Worm (Caenorhabditis elegans): Measurements from ENCODE around the gene pgl-3.
A peak's percentile ranks its signal among the peaks of the same experiment; 100 is the strongest.

pgl-3 gene

ce11 chrV:4733952-4734351 lies 21.8 kb upstream of the pgl-3 start:
- TF ChIP-seq nhr-129 (tag; optimal IDR thresholded peaks at IDR 0.05), result no peak
- TF ChIP-seq unc-55 (GFP tag; optimal IDR thresholded peaks at IDR 0.05), result no peak
- no peak for TF ChIP-seq elt-3 (tag; optimal IDR thresholded peaks at IDR 0.05)
- TF ChIP-seq ztf-4 (tag; optimal IDR thresholded peaks at IDR 0.05), result no peak
- TF ChIP-seq nhr-25 (tag; optimal IDR thresholded peaks at IDR 0.05), result no peak
- TF ChIP-seq peb-1 (tag; optimal IDR thresholded peaks at IDR 0.05), result no peak
- no peak for TF ChIP-seq ama-1 (optimal IDR thresholded peaks at IDR 0.05)
- no peak for TF ChIP-seq mdl-1 (tag; optimal IDR thresholded peaks at IDR 0.05)
- TF ChIP-seq Y55F3AM.14 (GFP tag; optimal IDR thresholded peaks at IDR 0.05), result no peak
- TF ChIP-seq nhr-10 (tag; optimal IDR thresholded peaks at IDR 0.05), result no peak
- TF ChIP-seq ztf-1 (GFP tag; conservative IDR thresholded peaks at IDR 0.05), result no peak
- no peak for TF ChIP-seq ceh-16 (tag; optimal IDR thresholded peaks at IDR 0.05)
- no peak for TF ChIP-seq sma-9 (GFP tag; optimal IDR thresholded peaks at IDR 0.05)
- no peak for TF ChIP-seq sma-9 (tag; optimal IDR thresholded peaks at IDR 0.05)
- no peak for TF ChIP-seq mbf-1 (tag; optimal IDR thresholded peaks at IDR 0.05)
- no peak for TF ChIP-seq elt-1 (tag; optimal IDR thresholded peaks at IDR 0.05)
- TF ChIP-seq lin-39 (tag; optimal IDR thresholded peaks at IDR 0.05), result no peak

ce11 chrV:4734608-4735007 lies 21.2 kb upstream of the pgl-3 start:
- TF ChIP-seq mab-5 (tag; optimal IDR thresholded peaks at IDR 0.05) (no peak), peb-1 (tag; optimal IDR thresholded peaks at IDR 0.05) (no peak), ceh-82 (tag; optimal IDR thresholded peaks at IDR 0.05) (no peak), dmd-4 (tag; optimal IDR thresholded peaks at IDR 0.05) (no peak), nhr-11 (tag; optimal IDR thresholded peaks at IDR 0.05) (no peak), sem-4 (tag; optimal IDR thresholded peaks at IDR 0.05) (no peak), C34F6.9 (tag; optimal IDR thresholded peaks at IDR 0.05) (no peak), ama-1 (optimal IDR thresholded peaks at IDR 0.05) (no peak), R02D3.7 (tag; optimal IDR thresholded peaks at IDR 0.05) (no peak), skn-1 (tag; optimal IDR thresholded peaks at IDR 0.05) (no peak), nhr-23 (tag; optimal IDR thresholded peaks at IDR 0.05) (no peak), lin-13 (GFP tag; optimal IDR thresholded peaks at IDR 0.05) (no peak), nhr-237 (tag; optimal IDR thresholded peaks at IDR 0.05) (no peak), zag-1 (tag; optimal IDR thresholded peaks at IDR 0.05) (no peak), unc-62 (GFP tag; optimal IDR thresholded peaks at IDR 0.05) (no peak), sma-3 (GFP tag; optimal IDR thresholded peaks at IDR 0.05) (no peak), ztf-4 (tag; optimal IDR thresholded peaks at IDR 0.05) (no peak)

- peak; percentile 96 for TF ChIP-seq fos-1 (tag; optimal IDR thresholded peaks at IDR 0.05)
- TF ChIP-seq unc-62 (GFP tag; optimal IDR thresholded peaks at IDR 0.05), result no peak
Observed at ce11 chrV:4737727-4738126, 18.1 kb upstream of the pgl-3 start, which contains the start of gene F39G3.2. Gene F39G3.2 (plus strand): TSS chrV:4737831.

- TF ChIP-seq unc-39 (tag; optimal IDR thresholded peaks at IDR 0.05) (no peak), blmp-1 (tag; optimal IDR thresholded peaks at IDR 0.05; ENCODE audit: insufficient read depth) (no peak), mdl-1 (tag; optimal IDR thresholded peaks at IDR 0.05) (no peak), sma-9 (GFP tag; optimal IDR thresholded peaks at IDR 0.05) (peak; percentile 45), sma-9 (tag; optimal IDR thresholded peaks at IDR 0.05) (no peak), fos-1 (tag; optimal IDR thresholded peaks at IDR 0.05) (peak; percentile 47), nhr-129 (tag; optimal IDR thresholded peaks at IDR 0.05) (peak; percentile 65), lin-39 (tag; optimal IDR thresholded peaks at IDR 0.05) (no peak), alr-1 (tag; optimal IDR thresholded peaks at IDR 0.05) (no peak), gmeb-1 (tag; optimal IDR thresholded peaks at IDR 0.05) (peak; percentile 7), crh-2 (tag; optimal IDR thresholded peaks at IDR 0.05) (no peak), elt-3 (tag; optimal IDR thresholded peaks at IDR 0.05) (no peak), nhr-23 (tag; optimal IDR thresholded peaks at IDR 0.05) (no peak)
Observed at ce11 chrV:4742190-4742589, 13.6 kb upstream of the pgl-3 start, which contains the start of gene ugt-61. Gene ugt-61 (plus strand): TSS chrV:4742422.

- TF ChIP-seq crh-2 (tag; optimal IDR thresholded peaks at IDR 0.05), result no peak
- TF ChIP-seq mdl-1 (tag; optimal IDR thresholded peaks at IDR 0.05), result no peak
- no peak for TF ChIP-seq Y55F3AM.14 (GFP tag; optimal IDR thresholded peaks at IDR 0.05)
- TF ChIP-seq nhr-77 (tag; optimal IDR thresholded peaks at IDR 0.05), result no peak
- TF ChIP-seq R02D3.7 (tag; optimal IDR thresholded peaks at IDR 0.05), result no peak
- no peak for TF ChIP-seq zag-1 (tag; optimal IDR thresholded peaks at IDR 0.05)
- no peak for TF ChIP-seq unc-62 (GFP tag; optimal IDR thresholded peaks at IDR 0.05)
- TF ChIP-seq egl-27 (tag; optimal IDR thresholded peaks at IDR 0.05), result no peak
- no peak for TF ChIP-seq aly-2 (tag; optimal IDR thresholded peaks at IDR 0.05)
- no peak for TF ChIP-seq mab-5 (tag; optimal IDR thresholded peaks at IDR 0.05)
- TF ChIP-seq unc-55 (GFP tag; optimal IDR thresholded peaks at IDR 0.05), result no peak
- TF ChIP-seq ceh-82 (tag; optimal IDR thresholded peaks at IDR 0.05), result no peak
- TF ChIP-seq nhr-23 (tag; optimal IDR thresholded peaks at IDR 0.05), result no peak
- TF ChIP-seq mbf-1 (tag; optimal IDR thresholded peaks at IDR 0.05), result no peak
- no peak for TF ChIP-seq C34F6.9 (tag; optimal IDR thresholded peaks at IDR 0.05)
- TF ChIP-seq ztf-11 (tag; optimal IDR thresholded peaks at IDR 0.05), result no peak
- TF ChIP-seq dmd-4 (tag; optimal IDR thresholded peaks at IDR 0.05), result no peak
- no peak for TF ChIP-seq elt-3 (tag; optimal IDR thresholded peaks at IDR 0.05)
- TF ChIP-seq lsy-2 (tag; optimal IDR thresholded peaks at IDR 0.05), result no peak
- TF ChIP-seq lin-11 (tag; optimal IDR thresholded peaks at IDR 0.05), result no peak
Observed at ce11 chrV:4745269-4745668, 10.5 kb upstream of the pgl-3 start, which contains the start of gene C18G1.7. Gene C18G1.7 (plus strand): TSS chrV:4745569.
